Worm (Caenorhabditis elegans) whole organism, mixed stage, embryonic: ENCODE data around the gene ugtp-1.

Experiments used
- M03D4.4 ChIP-seq: sonication (generic microtip); optimal IDR thresholded peaks from 2 replicates; lab custom pipeline; 2017; ENCODE audit warnings: mild to moderate bottlenecking, missing genetic modification characterization, missing compliant biosample characterization
- bed-3 ChIP-seq: fragments of 200-800 bp; sonication (Bioruptor generic); optimal IDR thresholded peaks from 3 replicates; lab custom pipeline; 2018; ENCODE audit warnings: mild to moderate bottlenecking, missing genetic modification characterization, moderate library complexity, missing compliant biosample characterization
- blmp-1 ChIP-seq: fragments of 150-350 bp; optimal IDR thresholded peaks from 2 replicates; lab custom pipeline; 2014; ENCODE audit warnings: missing biosample characterization, missing genetic modification characterization
- ceh-39 ChIP-seq: fragments of 150-350 bp; optimal IDR thresholded peaks from 2 replicates; lab custom pipeline; 2014; ENCODE audit warnings: missing biosample characterization, missing genetic modification characterization
- ceh-43 ChIP-seq: fragments of 200-800 bp; sonication (Bioruptor generic); optimal IDR thresholded peaks from 2 replicates; lab custom pipeline; 2018; ENCODE audit warnings: mild to moderate bottlenecking, missing genetic modification characterization, moderate library complexity, missing compliant biosample characterization
- ceh-83 ChIP-seq: fragments of 200-800 bp; sonication (Bioruptor generic); optimal IDR thresholded peaks from 2 replicates; lab custom pipeline; 2018; ENCODE audit warnings: mild to moderate bottlenecking, missing genetic modification characterization, missing compliant biosample characterization
- ces-1 ChIP-seq: fragments of 150-350 bp; optimal IDR thresholded peaks from 2 replicates; lab custom pipeline; 2014; ENCODE audit warnings: missing biosample characterization, missing genetic modification reagents, missing genetic modification characterization
- cnd-1 ChIP-seq: fragments of 200-800 bp; sonication (Bioruptor generic); optimal IDR thresholded peaks from 2 replicates; lab custom pipeline; 2018; ENCODE audit warnings: mild to moderate bottlenecking, missing genetic modification characterization, missing compliant biosample characterization
- drap-1 ChIP-seq: fragments of 200-800 bp; sonication (Bioruptor generic); optimal IDR thresholded peaks from 3 replicates; lab custom pipeline; 2018; ENCODE audit warnings: mild to moderate bottlenecking, missing genetic modification characterization, missing compliant biosample characterization
- elt-1 ChIP-seq: sonication (generic microtip); optimal IDR thresholded peaks from 2 replicates; lab custom pipeline; 2017; ENCODE audit warnings: missing genetic modification characterization, mild to moderate bottlenecking, missing compliant biosample characterization, antibody characterized with exemption, moderate library complexity, borderline replicate concordance; ENCODE audit not compliant: insufficient read depth
- elt-3 ChIP-seq: fragments of 150-350 bp; optimal IDR thresholded peaks from 2 replicates; lab custom pipeline; 2014; ENCODE audit warnings: missing biosample characterization, missing genetic modification characterization
- flh-1 ChIP-seq: fragments of 200-800 bp; sonication (Bioruptor generic); optimal IDR thresholded peaks from 2 replicates; lab custom pipeline; 2018; ENCODE audit warnings: mild to moderate bottlenecking, missing genetic modification characterization, moderate library complexity, missing compliant biosample characterization
- ham-2 ChIP-seq: fragments of 200-800 bp; sonication (Bioruptor generic); optimal IDR thresholded peaks from 2 replicates; lab custom pipeline; 2018; ENCODE audit warnings: mild to moderate bottlenecking, missing genetic modification characterization, missing compliant biosample characterization
- hlh-1 ChIP-seq: fragments of 150-350 bp; optimal IDR thresholded peaks from 2 replicates; lab custom pipeline; 2014; ENCODE audit warnings: missing biosample characterization, missing genetic modification reagents, missing genetic modification characterization
- lin-13 ChIP-seq: fragments of 150-350 bp; optimal IDR thresholded peaks from 2 replicates; lab custom pipeline; 2014; ENCODE audit warnings: missing biosample characterization, missing genetic modification characterization
- lin-32 ChIP-seq: fragments of 200-800 bp; sonication (Bioruptor generic); optimal IDR thresholded peaks from 2 replicates; lab custom pipeline; 2018; ENCODE audit warnings: mild to moderate bottlenecking, missing genetic modification characterization, missing compliant biosample characterization
- lsy-2 ChIP-seq: fragments of 150-350 bp; optimal IDR thresholded peaks from 2 replicates; lab custom pipeline; 2014; ENCODE audit warnings: missing biosample characterization, missing genetic modification characterization
- mab-5 ChIP-seq: fragments of 150-350 bp; optimal IDR thresholded peaks from 2 replicates; lab custom pipeline; 2014; ENCODE audit warnings: missing biosample characterization, missing genetic modification characterization
- mep-1 ChIP-seq: fragments of 150-350 bp; optimal IDR thresholded peaks from 2 replicates; lab custom pipeline; 2017; ENCODE audit warnings: missing biosample characterization, missing genetic modification reagents, missing genetic modification characterization, inconsistent platforms
- mls-2 ChIP-seq: sonication (generic microtip); optimal IDR thresholded peaks from 2 replicates; lab custom pipeline; 2016; ENCODE audit warnings: mild to moderate bottlenecking, missing genetic modification characterization, moderate library complexity, missing compliant biosample characterization
- nhr-12 ChIP-seq: fragments of 150-350 bp; optimal IDR thresholded peaks from 2 replicates; lab custom pipeline; 2014; ENCODE audit warnings: missing biosample characterization, missing genetic modification characterization
- nhr-2 ChIP-seq: fragments of 150-350 bp; optimal IDR thresholded peaks from 2 replicates; lab custom pipeline; 2014; ENCODE audit warnings: missing biosample characterization, missing genetic modification characterization
- nhr-237 ChIP-seq: fragments of 150-350 bp; optimal IDR thresholded peaks from 2 replicates; lab custom pipeline; 2014; ENCODE audit warnings: missing biosample characterization, missing genetic modification characterization
- nhr-28 ChIP-seq: fragments of 150-350 bp; optimal IDR thresholded peaks from 2 replicates; lab custom pipeline; 2014; ENCODE audit warnings: missing biosample characterization, missing genetic modification characterization
- nhr-76 ChIP-seq: sonication (generic microtip); optimal IDR thresholded peaks from 2 replicates; lab custom pipeline; 2017; ENCODE audit warnings: missing biosample characterization, missing genetic modification characterization
- pha-4 ChIP-seq: fragments of 150-350 bp; optimal IDR thresholded peaks from 2 replicates; lab custom pipeline; 2018; ENCODE audit warnings: missing biosample characterization, missing genetic modification reagents, missing genetic modification characterization
- sem-2 ChIP-seq: fragments of 200-800 bp; sonication (Bioruptor generic); optimal IDR thresholded peaks from 2 replicates; lab custom pipeline; 2018; ENCODE audit warnings: mild to moderate bottlenecking, missing genetic modification characterization, missing compliant biosample characterization
- snpc-4 ChIP-seq: fragments of 150-350 bp; optimal IDR thresholded peaks from 2 replicates; lab custom pipeline; 2014; ENCODE audit warnings: missing biosample characterization, missing genetic modification characterization
- sptf-1 ChIP-seq: sonication (generic microtip); optimal IDR thresholded peaks from 2 replicates; lab custom pipeline; 2017; ENCODE audit warnings: mild to moderate bottlenecking, missing genetic modification characterization, moderate library complexity, missing compliant biosample characterization
- tbx-8 ChIP-seq: fragments of 200-800 bp; sonication (Bioruptor generic); optimal IDR thresholded peaks from 2 replicates; lab custom pipeline; 2018; ENCODE audit warnings: mild to moderate bottlenecking, missing genetic modification characterization, moderate library complexity, missing compliant biosample characterization
- unc-120 ChIP-seq: sonication (generic microtip); optimal IDR thresholded peaks from 2 replicates; lab custom pipeline; 2017; ENCODE audit warnings: missing genetic modification characterization, missing compliant biosample characterization; ENCODE audit not compliant: poor library complexity, severe bottlenecking
- unc-39 ChIP-seq: fragments of 150-350 bp; optimal IDR thresholded peaks from 2 replicates; lab custom pipeline; 2014; ENCODE audit warnings: missing biosample characterization, missing genetic modification characterization
- unc-62 ChIP-seq: fragments of 150-350 bp; optimal IDR thresholded peaks from 2 replicates; lab custom pipeline; 2014; ENCODE audit warnings: missing biosample characterization, missing genetic modification reagents, missing genetic modification characterization
- zip-8 ChIP-seq: fragments of 150-350 bp; optimal IDR thresholded peaks from 2 replicates; lab custom pipeline; 2014; ENCODE audit warnings: missing biosample characterization, missing genetic modification characterization
- ztf-11 ChIP-seq: fragments of 150-350 bp; optimal IDR thresholded peaks from 2 replicates; lab custom pipeline; 2014; ENCODE audit warnings: missing biosample characterization, missing genetic modification characterization

Gene ugtp-1

ce11 chrIII:8794793-8795192 is 44.3 kb upstream of the ugtp-1 start:
- TF ChIP-seq ceh-43 (GFP tag; lab: Kevin White, UChicago) (no peak), blmp-1 (tag; lab: Kevin White, UChicago) (peak; percentile 28), hlh-1 (tag; lab: Kevin White, UChicago) (no peak), lin-13 (tag; lab: Kevin White, UChicago) (peak; percentile 11), nhr-76 (tag; lab: Kevin White, UChicago) (no peak), elt-1 (tag; lab: Kevin White, UChicago) (no peak), nhr-12 (tag; lab: Kevin White, UChicago) (no peak), M03D4.4 (no peak), sptf-1 (tag; lab: Kevin White, UChicago) (peak; percentile 7), lin-32 (GFP tag; lab: Kevin White, UChicago) (no peak), ceh-39 (tag; lab: Kevin White, UChicago) (no peak), bed-3 (GFP tag; lab: Kevin White, UChicago) (no peak), cnd-1 (no peak), unc-120 (tag; lab: Kevin White, UChicago) (no peak), snpc-4 (tag; lab: Kevin White, UChicago) (no peak), nhr-2 (tag; lab: Kevin White, UChicago) (no peak), ces-1 (GFP tag; lab: Kevin White, UChicago) (no peak), flh-1 (peak; percentile 19), unc-39 (no peak), ceh-83 (GFP tag; lab: Kevin White, UChicago) (no peak), unc-62 (GFP tag; lab: Kevin White, UChicago) (no peak), elt-3 (tag; lab: Kevin White, UChicago) (peak; percentile 2), ztf-11 (no peak), drap-1 (GFP tag; lab: Kevin White, UChicago) (peak; percentile 51), mab-5 (tag; lab: Kevin White, UChicago) (no peak), tbx-8 (GFP tag; lab: Kevin White, UChicago) (no peak), sem-2 (GFP tag; lab: Kevin White, UChicago) (no peak), pha-4 (tag; lab: Kevin White, UChicago) (peak; percentile 90), ham-2 (GFP tag; lab: Kevin White, UChicago) (peak; percentile 48), zip-8 (no peak), lsy-2 (tag; lab: Kevin White, UChicago) (peak; percentile 73), mls-2 (tag; lab: Kevin White, UChicago) (no peak), nhr-237 (tag; lab: Kevin White, UChicago) (peak; percentile 27), nhr-28 (tag; lab: Kevin White, UChicago) (no peak), mep-1 (tag; lab: Kevin White, UChicago) (no peak)

- TF ChIP-seq snpc-4 (tag; lab: Kevin White, UChicago) (no peak), sptf-1 (tag; lab: Kevin White, UChicago) (no peak), M03D4.4 (no peak), ceh-83 (GFP tag; lab: Kevin White, UChicago) (no peak), ztf-11 (no peak), nhr-76 (tag; lab: Kevin White, UChicago) (no peak), ceh-43 (GFP tag; lab: Kevin White, UChicago) (no peak), mab-5 (tag; lab: Kevin White, UChicago) (no peak), zip-8 (no peak), sem-2 (GFP tag; lab: Kevin White, UChicago) (no peak), ceh-39 (tag; lab: Kevin White, UChicago) (no peak), mls-2 (tag; lab: Kevin White, UChicago) (no peak), unc-39 (no peak), drap-1 (GFP tag; lab: Kevin White, UChicago) (no peak)
- TF ChIP-seq, all 35 proteins: peak for 0
Observed at ce11 chrIII:8792251-8792650, 41.7 kb upstream of the ugtp-1 start, which contains the start of gene ztf-1. Gene ztf-1 (minus strand): TSS chrIII:8792351.

ce11 chrIII:8791235-8791634 is 40.7 kb upstream of the ugtp-1 start, which contains the start of the genes zfp-1 and F54F2.14:
Gene zfp-1 (plus strand): TSS chrIII:8791535.
Gene F54F2.14 (plus strand): TSS chrIII:8791546.
- no peak for TF ChIP-seq nhr-28 (tag; lab: Kevin White, UChicago)
- no peak for TF ChIP-seq mab-5 (tag; lab: Kevin White, UChicago)
- TF ChIP-seq sem-2 (GFP tag; lab: Kevin White, UChicago) = no peak
- TF ChIP-seq flh-1 = no peak
- TF ChIP-seq bed-3 (GFP tag; lab: Kevin White, UChicago) = no peak
- TF ChIP-seq nhr-12 (tag; lab: Kevin White, UChicago) = no peak
